Fruit fly (Drosophila melanogaster) whole organism, embryonic: ENCODE measurements around the gene Cpr64Ad.

Source experiments
- Abd-B ChIP-seq: fragments of 200-800 bp; sonication (Bioruptor generic); optimal IDR thresholded peaks from 2 replicates; lab custom pipeline; 2018; ENCODE audit warnings: missing biosample characterization, mild to moderate bottlenecking, missing genetic modification characterization, moderate library complexity
- Bgb ChIP-seq: fragments of 200-800 bp; sonication (Bioruptor generic); IDR thresholded peaks from 2 replicates; pipeline ENCODE4 v1.3.6; 2022; ENCODE audit warnings: missing biosample characterization, missing genetic modification characterization; ENCODE audit not compliant: partially characterized antibody
- CG12219 ChIP-seq: fragments of 200-800 bp; sonication (Bioruptor generic); optimal IDR thresholded peaks from 3 replicates; lab custom pipeline; 2018; ENCODE audit warnings: missing biosample characterization, mild to moderate bottlenecking, missing genetic modification characterization
- CG12942 ChIP-seq: fragments of 200-800 bp; sonication (Bioruptor generic); optimal IDR thresholded peaks from 3 replicates; lab custom pipeline; 2016; ENCODE audit warnings: missing biosample characterization, missing genetic modification characterization
- CG14441 ChIP-seq: fragments of 200-800 bp; sonication (Bioruptor generic); IDR thresholded peaks from 2 replicates; pipeline ENCODE4 v1.3.6; 2022; ENCODE audit warnings: missing biosample characterization, missing genetic modification characterization
- CG15479 ChIP-seq: fragments of 200-800 bp; sonication (Bioruptor generic); optimal IDR thresholded peaks from 3 replicates; lab custom pipeline; 2019; ENCODE audit warnings: missing biosample characterization, mild to moderate bottlenecking, missing genetic modification characterization, moderate library complexity
- CG1603 ChIP-seq: fragments of 200-800 bp; sonication (Bioruptor generic); optimal IDR thresholded peaks from 2 replicates; lab custom pipeline; 2019; ENCODE audit warnings: missing biosample characterization, mild to moderate bottlenecking, missing genetic modification characterization, moderate library complexity
- CG16813 ChIP-seq: fragments of 200-800 bp; sonication (Bioruptor generic); IDR thresholded peaks from 3 replicates; pipeline ENCODE4 v1.3.6; 2022; ENCODE audit warnings: missing biosample characterization, missing genetic modification characterization; ENCODE audit not compliant: partially characterized antibody
- CG17385 ChIP-seq: fragments of 200-800 bp; sonication (Bioruptor generic); optimal IDR thresholded peaks from 3 replicates; lab custom pipeline; 2018; ENCODE audit warnings: missing biosample characterization, mild to moderate bottlenecking, missing genetic modification characterization
- CG17829 ChIP-seq: fragments of 200-800 bp; optimal IDR thresholded peaks from 2 replicates; lab custom pipeline; 2019; ENCODE audit warnings: missing biosample characterization, mild to moderate bottlenecking, missing genetic modification characterization, moderate library complexity
- CG2116 ChIP-seq: fragments of 200-800 bp; sonication (Bioruptor generic); optimal IDR thresholded peaks from 3 replicates; lab custom pipeline; 2018; ENCODE audit warnings: missing biosample characterization, mild to moderate bottlenecking, missing genetic modification characterization
- CG32772 ChIP-seq: fragments of 200-800 bp; sonication (Bioruptor generic); IDR thresholded peaks from 2 replicates; pipeline ENCODE4 v1.3.6; 2022; ENCODE audit warnings: missing biosample characterization, missing genetic modification characterization
- CG4424 ChIP-seq: fragments of 200-800 bp; sonication (Bioruptor generic); optimal IDR thresholded peaks from 3 replicates; lab custom pipeline; 2016; ENCODE audit warnings: missing biosample characterization, missing genetic modification characterization
- CG7271 ChIP-seq: fragments of 200-800 bp; sonication (Bioruptor generic); optimal IDR thresholded peaks from 2 replicates; lab custom pipeline; 2018; ENCODE audit warnings: missing biosample characterization, mild to moderate bottlenecking, missing genetic modification characterization, moderate library complexity
- CG7556 ChIP-seq: fragments of 200-800 bp; sonication (Bioruptor generic); optimal IDR thresholded peaks from 2 replicates; lab custom pipeline; 2017; ENCODE audit warnings: missing biosample characterization, mild to moderate bottlenecking, missing genetic modification characterization
- Ets97D ChIP-seq: fragments of 200-800 bp; sonication (Bioruptor generic); optimal IDR thresholded peaks from 3 replicates; lab custom pipeline; 2016; ENCODE audit warnings: missing biosample characterization, missing genetic modification characterization
- Fer1 ChIP-seq: fragments of 200-800 bp; sonication (Bioruptor generic); optimal IDR thresholded peaks from 2 replicates; lab custom pipeline; 2017; ENCODE audit warnings: missing biosample characterization, mild to moderate bottlenecking, missing genetic modification characterization
- HLHmδ ChIP-seq: fragments of 200-800 bp; sonication (Bioruptor generic); optimal IDR thresholded peaks from 2 replicates; lab custom pipeline; 2018; ENCODE audit warnings: missing biosample characterization, mild to moderate bottlenecking, missing genetic modification characterization, moderate library complexity
- Hand ChIP-seq: fragments of 200-800 bp; sonication (Bioruptor generic); optimal IDR thresholded peaks from 2 replicates; lab custom pipeline; 2017; ENCODE audit warnings: mild to moderate bottlenecking, missing biosample characterization, missing genetic modification reagents, missing genetic modification characterization
- Hsf ChIP-seq: fragments of 200-800 bp; sonication (Bioruptor generic); optimal IDR thresholded peaks from 3 replicates; lab custom pipeline; 2016; ENCODE audit warnings: missing biosample characterization, missing genetic modification characterization
- Jarid2 ChIP-seq: fragments of 200-800 bp; sonication (Bioruptor generic); optimal IDR thresholded peaks from 3 replicates; lab custom pipeline; 2017; ENCODE audit warnings: mild to moderate bottlenecking, missing biosample characterization, missing genetic modification reagents, missing genetic modification characterization
- MTF-1 ChIP-seq: fragments of 200-800 bp; sonication (Bioruptor generic); optimal IDR thresholded peaks from 2 replicates; lab custom pipeline; 2018; ENCODE audit warnings: missing biosample characterization, mild to moderate bottlenecking, missing genetic modification characterization, borderline replicate concordance
- Nf-YB ChIP-seq: fragments of 200-800 bp; sonication (Bioruptor generic); optimal IDR thresholded peaks from 3 replicates; lab custom pipeline; 2019; ENCODE audit warnings: missing biosample characterization, mild to moderate bottlenecking, missing genetic modification characterization, moderate library complexity
- Oli ChIP-seq: fragments of 200-800 bp; sonication (Bioruptor generic); optimal IDR thresholded peaks from 2 replicates; lab custom pipeline; 2018; ENCODE audit warnings: missing biosample characterization, mild to moderate bottlenecking, missing genetic modification characterization, moderate library complexity
- Scr ChIP-seq: fragments of 200-800 bp; sonication (Bioruptor generic); IDR thresholded peaks from 2 replicates; pipeline ENCODE4 v1.3.6; 2022; ENCODE audit warnings: missing biosample characterization, missing genetic modification characterization; ENCODE audit not compliant: partially characterized antibody
- Trl ChIP-seq, 3 experiments: fragments of >200 bp in 2 of 3; fragments of 200-800 bp in 1 of 3; sonication (Bioruptor generic) in 1 of 3; optimal IDR thresholded peaks; 2 replicates in 1 of 3; 3 replicates in 2 of 3; lab custom pipeline; 2016 to 2017; ENCODE audit warnings: missing biosample characterization in 1 of 3, missing genetic modification characterization in 1 of 3
- Xrp1 ChIP-seq: fragments of 200-800 bp; sonication (Bioruptor generic); IDR thresholded peaks from 2 replicates; pipeline ENCODE4 v1.3.6; 2022; ENCODE audit warnings: missing biosample characterization, missing genetic modification characterization
- ara ChIP-seq: fragments of 200-800 bp; sonication (Bioruptor generic); IDR thresholded peaks from 2 replicates; pipeline ENCODE4 v1.3.6; 2022; ENCODE audit warnings: missing biosample characterization, missing genetic modification characterization
- bowl ChIP-seq: fragments of 200-800 bp; sonication (Bioruptor generic); IDR thresholded peaks from 2 replicates; pipeline ENCODE4 v1.3.6; 2022; ENCODE audit warnings: missing biosample characterization, missing genetic modification characterization
- chif ChIP-seq, 2 experiments: fragments of 200-800 bp; sonication (Bioruptor generic); optimal IDR thresholded peaks; 3 replicates each; lab custom pipeline; 2016; ENCODE audit warnings: missing biosample characterization in 2 of 2, missing genetic modification characterization in 2 of 2
- chm ChIP-seq: fragments of 200-800 bp; sonication (Bioruptor generic); IDR thresholded peaks from 2 replicates; pipeline ENCODE4 v1.3.6; 2022; ENCODE audit warnings: missing biosample characterization, missing genetic modification characterization
- ci ChIP-seq: fragments of 200-800 bp; sonication (Bioruptor generic); IDR thresholded peaks from 3 replicates; pipeline ENCODE4 v1.3.6; 2022; ENCODE audit warnings: missing biosample characterization, missing genetic modification characterization
- croc ChIP-seq: fragments of 200-800 bp; sonication (Bioruptor generic); conservative IDR thresholded peaks from 3 replicates; pipeline ENCODE4 v1.3.6; 2022; ENCODE audit warnings: missing biosample characterization, missing genetic modification characterization
- crol ChIP-seq: fragments of 200-800 bp; sonication (Bioruptor generic); IDR thresholded peaks from 2 replicates; pipeline ENCODE4 v1.3.6; 2022; ENCODE audit warnings: missing biosample characterization, missing genetic modification characterization
- ems ChIP-seq: fragments of 200-800 bp; sonication (Bioruptor generic); optimal IDR thresholded peaks from 3 replicates; lab custom pipeline; 2016; ENCODE audit warnings: missing biosample characterization, missing genetic modification characterization
- knrl ChIP-seq: fragments of 200-800 bp; sonication (Bioruptor generic); IDR thresholded peaks from 3 replicates; pipeline ENCODE4 v1.3.6; 2022; ENCODE audit warnings: missing biosample characterization, missing genetic modification characterization; ENCODE audit not compliant: partially characterized antibody
- lbe ChIP-seq: fragments of 200-800 bp; sonication (Bioruptor generic); optimal IDR thresholded peaks from 2 replicates; lab custom pipeline; 2016; ENCODE audit warnings: missing biosample characterization, mild to moderate bottlenecking, missing genetic modification characterization
- nmo ChIP-seq: fragments of 200-800 bp; sonication (Bioruptor generic); optimal IDR thresholded peaks from 2 replicates; lab custom pipeline; 2018; ENCODE audit warnings: missing biosample characterization, mild to moderate bottlenecking, missing genetic modification characterization, moderate library complexity
- pnt ChIP-seq: fragments of 200-800 bp; sonication (Bioruptor generic); optimal IDR thresholded peaks from 3 replicates; lab custom pipeline; 2016; ENCODE audit warnings: missing biosample characterization, missing genetic modification characterization
- ro ChIP-seq: fragments of 200-800 bp; sonication (Bioruptor generic); IDR thresholded peaks from 2 replicates; pipeline ENCODE4 v1.3.6; 2022; ENCODE audit warnings: missing biosample characterization, missing genetic modification characterization
- sc ChIP-seq, 3 experiments: fragments of >200 bp in 2 of 3; fragments of 200-800 bp in 1 of 3; sonication (Bioruptor generic) in 1 of 3; optimal IDR thresholded peaks; 2 replicates in 2 of 3; 3 replicates in 1 of 3; lab custom pipeline; 2017; ENCODE audit warnings: mild to moderate bottlenecking in 1 of 3, missing biosample characterization in 1 of 3, missing genetic modification characterization in 1 of 3, missing genetic modification reagents in 1 of 3
- slou ChIP-seq: fragments of 200-800 bp; sonication (Bioruptor generic); optimal IDR thresholded peaks from 3 replicates; lab custom pipeline; 2016; ENCODE audit warnings: missing biosample characterization, missing genetic modification characterization
- so ChIP-seq: fragments of 200-800 bp; sonication (Bioruptor generic); IDR thresholded peaks from 3 replicates; pipeline ENCODE4 v1.3.6; 2022; ENCODE audit warnings: missing biosample characterization, missing genetic modification characterization
- stwl ChIP-seq: fragments of 200-800 bp; sonication (Bioruptor generic); optimal IDR thresholded peaks from 3 replicates; lab custom pipeline; 2018; ENCODE audit warnings: missing biosample characterization, mild to moderate bottlenecking, missing genetic modification characterization, moderate library complexity
- tll ChIP-seq, 2 experiments: fragments of 200-800 bp in 1 of 2; fragments of >200 bp in 1 of 2; sonication (Bioruptor generic) in 1 of 2; optimal IDR thresholded peaks; 2 replicates each; lab custom pipeline; 2017 to 2019; ENCODE audit warnings: missing biosample characterization in 2 of 2, missing genetic modification characterization in 2 of 2, mild to moderate bottlenecking in 1 of 2, moderate library complexity in 1 of 2
- tna ChIP-seq: fragments of 200-800 bp; sonication (Bioruptor generic); IDR thresholded peaks from 2 replicates; pipeline ENCODE4 v1.3.6; 2022; ENCODE audit warnings: missing biosample characterization, missing genetic modification characterization; ENCODE audit not compliant: partially characterized antibody
- unc-4 ChIP-seq: fragments of 200-800 bp; sonication (Bioruptor generic); IDR thresholded peaks from 2 replicates; pipeline ENCODE4 v1.3.6; 2022; ENCODE audit warnings: missing biosample characterization, missing genetic modification characterization; ENCODE audit not compliant: partially characterized antibody
- vvl ChIP-seq: fragments of 200-800 bp; sonication (Bioruptor generic); IDR thresholded peaks from 2 replicates; pipeline ENCODE4 v1.3.6; 2022; ENCODE audit warnings: missing biosample characterization, missing genetic modification characterization

Cpr64Ad gene

dm6 chr3L:4262384-4262783 is 47.2 kb downstream of the Cpr64Ad start, which contains the start of the genes CG11586 and VhaM9.7-a (continued):
- TF ChIP-seq tna: peak; percentile 45; the same call in 1 of the 2 replicates
- no peak for TF ChIP-seq CG14441
- TF ChIP-seq CG1603 (tag; lab: Kevin White, UChicago): peak; percentile 18
- peak; percentile 18 for TF ChIP-seq Abd-B
- TF ChIP-seq slou (GFP tag; lab: Kevin White, UChicago): peak; percentile 20
- no peak for TF ChIP-seq CG17385 (GFP tag; lab: Kevin White, UChicago)
- TF ChIP-seq Oli (tag; lab: Kevin White, UChicago): no peak
- TF ChIP-seq Scr: peak; percentile 71
- peak; percentile 88 for TF ChIP-seq CG2116 (GFP tag; lab: Kevin White, UChicago)
- TF ChIP-seq Bgb (GFP tag; lab: Robert Waterston, UW): peak; percentile 63
- peak; percentile 36 for TF ChIP-seq CG17829
- TF ChIP-seq unc-4 (GFP tag; lab: Robert Waterston, UW): peak; percentile 62
- TF ChIP-seq CG12219 (GFP tag; lab: Kevin White, UChicago): no peak
- TF ChIP-seq CG16813 (GFP tag; lab: Robert Waterston, UW): peak; percentile 55

dm6 chr3L:4263502-4263901 is 48.3 kb downstream of the Cpr64Ad start, which contains the start of gene CG1273:
TSS of gene CG1273 (plus strand) at chr3L:4263719.
- TF ChIP-seq chif (GFP tag; optimal IDR thresholded peaks at IDR 0.05; lab: Kevin White, UChicago) (no peak), ara (GFP tag; lab: Robert Waterston, UW) (peak; percentile 48; the same call in 1 of the 2 replicates), chm (GFP tag; lab: Robert Waterston, UW) (peak; percentile 46; the same call in 1 of the 2 replicates), CG15479 (GFP tag; lab: Kevin White, UChicago) (no peak), ems (GFP tag; lab: Kevin White, UChicago) (no peak), Hand (GFP tag; lab: Kevin White, UChicago) (no peak), so (GFP tag; lab: Robert Waterston, UW) (no peak), vvl (0 out of 2 replicates have a peak, but pooled peaks have one; percentile 47), Jarid2 (GFP tag; lab: Kevin White, UChicago) (peak; percentile 28), lbe (GFP tag; lab: Kevin White, UChicago) (no peak), croc (GFP tag; lab: Robert Waterston, UW) (no peak), crol (GFP tag; lab: Robert Waterston, UW) (no peak), ci (GFP tag; lab: Robert Waterston, UW) (0 out of 3 replicates have a peak, but pooled peaks have one; percentile 9), sc (optimal IDR thresholded peaks at IDR 0.05; lab: Kevin White, UChicago) (no peak), sc (GFP tag; optimal IDR thresholded peaks at IDR 0.05; lab: Kevin White, UChicago) (no peak), Nf-YB (no peak), bowl (GFP tag; lab: Robert Waterston, UW) (no peak), CG4424 (GFP tag; lab: Kevin White, UChicago) (no peak), Trl (optimal IDR thresholded peaks at IDR 0.05; lab: Kevin White, UChicago) (peak in 1 of 2 experiments; percentile 64), Trl (GFP tag; optimal IDR thresholded peaks at IDR 0.05; lab: Kevin White, UChicago) (no peak), knrl (GFP tag; lab: Robert Waterston, UW) (peak; percentile 23; the same call in 1 of the 3 replicates), Xrp1 (GFP tag; lab: Robert Waterston, UW) (0 out of 2 replicates have a peak, but pooled peaks have one; percentile 6), CG32772 (no peak), Fer1 (GFP tag; lab: Kevin White, UChicago) (no peak), tll (GFP tag; optimal IDR thresholded peaks at IDR 0.05; lab: Kevin White, UChicago) (no peak), Hsf (no peak), ro (no peak), CG7271 (tag; lab: Kevin White, UChicago) (no peak), Ets97D (GFP tag; lab: Kevin White, UChicago) (no peak), stwl (tag; lab: Kevin White, UChicago) (no peak), CG7556 (GFP tag; lab: Kevin White, UChicago) (no peak), MTF-1 (GFP tag; lab: Kevin White, UChicago) (no peak), HLHmδ (GFP tag; lab: Kevin White, UChicago) (peak; percentile 15), CG12942 (GFP tag; lab: Kevin White, UChicago) (no peak), pnt (no peak), nmo (GFP tag; lab: Kevin White, UChicago) (no peak)
